Fruit fly (Drosophila melanogaster) whole organism, embryonic: ENCODE data around the gene Chrac-14.

ENCODE experiments used
- CG11093 ChIP-seq: fragments of 200-800 bp; sonication (Bioruptor generic); IDR thresholded peaks from 3 replicates; pipeline ENCODE4 v1.3.6; 2022; ENCODE audit warnings: missing biosample characterization, missing genetic modification characterization
- CG11398 ChIP-seq: fragments of 200-800 bp; sonication (Bioruptor generic); optimal IDR thresholded peaks from 2 replicates; lab custom pipeline; 2016; ENCODE audit warnings: missing biosample characterization, missing genetic modification characterization
- CG11695 ChIP-seq: fragments of 200-800 bp; sonication (Bioruptor generic); IDR thresholded peaks from 3 replicates; pipeline ENCODE4 v1.3.6; 2022; ENCODE audit warnings: missing biosample characterization, missing genetic modification characterization
- CG12659 ChIP-seq: fragments of 200-800 bp; sonication (Bioruptor generic); optimal IDR thresholded peaks from 3 replicates; lab custom pipeline; 2017; ENCODE audit warnings: mild to moderate bottlenecking, missing biosample characterization, missing genetic modification reagents, missing genetic modification characterization
- CG14667 ChIP-seq: fragments of 200-800 bp; sonication (Bioruptor generic); IDR thresholded peaks from 2 replicates; pipeline ENCODE4 v1.3.6; 2022; ENCODE audit warnings: missing biosample characterization, missing genetic modification characterization
- CG1602 ChIP-seq: fragments of 200-800 bp; sonication (Bioruptor generic); optimal IDR thresholded peaks from 3 replicates; lab custom pipeline; 2016; ENCODE audit warnings: missing biosample characterization, missing genetic modification characterization
- CG16863 ChIP-seq: fragments of 200-800 bp; sonication (Bioruptor generic); optimal IDR thresholded peaks from 3 replicates; lab custom pipeline; 2016; ENCODE audit warnings: missing biosample characterization, missing genetic modification characterization
- CG18764 ChIP-seq: fragments of 200-800 bp; sonication (Bioruptor generic); optimal IDR thresholded peaks from 3 replicates; lab custom pipeline; 2016; ENCODE audit warnings: missing biosample characterization, missing genetic modification characterization
- CG30020 ChIP-seq: fragments of 200-800 bp; optimal IDR thresholded peaks from 2 replicates; lab custom pipeline; 2019; ENCODE audit warnings: missing biosample characterization, mild to moderate bottlenecking, missing genetic modification characterization, moderate library complexity
- CG3065 ChIP-seq: fragments of 200-800 bp; sonication (Bioruptor generic); optimal IDR thresholded peaks from 2 replicates; lab custom pipeline; 2016; ENCODE audit warnings: missing biosample characterization, missing genetic modification characterization
- CG31365 ChIP-seq: fragments of 200-800 bp; sonication (Bioruptor generic); optimal IDR thresholded peaks from 2 replicates; lab custom pipeline; 2018; ENCODE audit warnings: missing biosample characterization, mild to moderate bottlenecking, missing genetic modification characterization
- CG32767 ChIP-seq: fragments of 200-800 bp; sonication (Bioruptor generic); IDR thresholded peaks from 2 replicates; pipeline ENCODE4 v1.3.6; 2022; ENCODE audit warnings: missing biosample characterization, missing genetic modification characterization
- CG34376 ChIP-seq: fragments of 200-800 bp; sonication (Bioruptor generic); optimal IDR thresholded peaks from 2 replicates; lab custom pipeline; 2018; ENCODE audit warnings: missing biosample characterization, mild to moderate bottlenecking, missing genetic modification characterization
- CG3838 ChIP-seq: fragments of 200-800 bp; sonication (Bioruptor generic); optimal IDR thresholded peaks from 3 replicates; lab custom pipeline; 2016; ENCODE audit warnings: missing biosample characterization, missing genetic modification characterization
- CG4424 ChIP-seq: fragments of 200-800 bp; sonication (Bioruptor generic); optimal IDR thresholded peaks from 3 replicates; lab custom pipeline; 2016; ENCODE audit warnings: missing biosample characterization, missing genetic modification characterization
- CG6254 ChIP-seq: fragments of 200-800 bp; sonication (Bioruptor generic); optimal IDR thresholded peaks from 3 replicates; lab custom pipeline; 2017; ENCODE audit warnings: mild to moderate bottlenecking, missing biosample characterization, missing genetic modification reagents, missing genetic modification characterization
- CkIIα-i1 ChIP-seq: fragments of 200-800 bp; sonication (Bioruptor generic); IDR thresholded peaks from 2 replicates; pipeline ENCODE4 v1.3.6; 2022; ENCODE audit warnings: missing biosample characterization, missing genetic modification characterization
- D19A ChIP-seq: fragments of 200-800 bp; optimal IDR thresholded peaks from 3 replicates; lab custom pipeline; 2019; ENCODE audit warnings: missing biosample characterization, mild to moderate bottlenecking, missing genetic modification characterization, moderate library complexity
- Drgx ChIP-seq: fragments of 200-800 bp; sonication (Bioruptor generic); IDR thresholded peaks from 2 replicates; pipeline ENCODE4 v1.3.6; 2022; ENCODE audit warnings: missing biosample characterization, missing genetic modification characterization
- Eip74EF ChIP-seq, 2 experiments: fragments of 200-800 bp in 1 of 2; fragments of >200 bp in 1 of 2; sonication (Bioruptor generic) in 1 of 2; optimal IDR thresholded peaks; 2 replicates each; lab custom pipeline; 2017 to 2019; ENCODE audit warnings: missing biosample characterization in 2 of 2, missing genetic modification characterization in 2 of 2, mild to moderate bottlenecking in 1 of 2, moderate library complexity in 1 of 2
- HLH4C ChIP-seq: fragments of 200-800 bp; sonication (Bioruptor generic); IDR thresholded peaks from 3 replicates; pipeline ENCODE4 v1.3.6; 2022; ENCODE audit warnings: missing biosample characterization, missing genetic modification characterization; ENCODE audit not compliant: partially characterized antibody
- Hr78 ChIP-seq, 2 experiments: fragments of 200-800 bp in 1 of 2; fragments of >200 bp in 1 of 2; sonication (Bioruptor generic) in 1 of 2; optimal IDR thresholded peaks; 2 replicates each; lab custom pipeline; 2017 to 2019; ENCODE audit warnings: missing biosample characterization in 2 of 2, missing genetic modification characterization in 2 of 2, mild to moderate bottlenecking in 1 of 2, moderate library complexity in 1 of 2
- Nf-YA ChIP-seq: fragments of 200-800 bp; sonication (Bioruptor generic); IDR thresholded peaks from 2 replicates; pipeline ENCODE4 v1.3.6; 2022; ENCODE audit warnings: missing biosample characterization, missing genetic modification characterization
- Nf-YC ChIP-seq: fragments of 200-800 bp; optimal IDR thresholded peaks from 3 replicates; lab custom pipeline; 2019; ENCODE audit warnings: missing biosample characterization, mild to moderate bottlenecking, missing genetic modification characterization, moderate library complexity
- Opbp ChIP-seq: fragments of 200-800 bp; sonication (Bioruptor generic); IDR thresholded peaks from 3 replicates; pipeline ENCODE4 v1.3.6; 2022; ENCODE audit warnings: missing biosample characterization, missing genetic modification characterization; ENCODE audit not compliant: partially characterized antibody
- Ptx1 ChIP-seq: fragments of 200-800 bp; sonication (Bioruptor generic); IDR thresholded peaks from 2 replicates; pipeline ENCODE4 v1.3.6; 2022; ENCODE audit warnings: missing biosample characterization, missing genetic modification characterization
- Rx ChIP-seq: fragments of 200-800 bp; sonication (Bioruptor generic); IDR thresholded peaks from 2 replicates; pipeline ENCODE4 v1.3.6; 2022; ENCODE audit warnings: missing biosample characterization, missing genetic modification characterization
- Sin3A ChIP-seq: fragments of >200 bp; optimal IDR thresholded peaks from 2 replicates; lab custom pipeline; 2018
- Sry-δ ChIP-seq: fragments of 200-800 bp; sonication (Bioruptor generic); optimal IDR thresholded peaks from 2 replicates; lab custom pipeline; 2016; ENCODE audit warnings: missing biosample characterization, missing genetic modification characterization
- Taf1 ChIP-seq: fragments of 200-800 bp; sonication (Bioruptor generic); IDR thresholded peaks from 2 replicates; pipeline ENCODE4 v1.3.6; 2022; ENCODE audit warnings: missing biosample characterization, missing genetic modification characterization
- Trl ChIP-seq, 3 experiments: fragments of >200 bp in 2 of 3; fragments of 200-800 bp in 1 of 3; sonication (Bioruptor generic) in 1 of 3; optimal IDR thresholded peaks; 2 replicates in 1 of 3; 3 replicates in 2 of 3; lab custom pipeline; 2016 to 2017; ENCODE audit warnings: missing biosample characterization in 1 of 3, missing genetic modification characterization in 1 of 3
- Usf ChIP-seq: fragments of 200-800 bp; sonication (Bioruptor generic); optimal IDR thresholded peaks from 2 replicates; lab custom pipeline; 2017; ENCODE audit warnings: missing genotype, missing biosample characterization, missing genetic modification characterization
- btn ChIP-seq: fragments of 200-800 bp; sonication (Bioruptor generic); optimal IDR thresholded peaks from 2 replicates; lab custom pipeline; 2016; ENCODE audit warnings: missing biosample characterization, missing genetic modification characterization
- crc ChIP-seq: fragments of 200-800 bp; sonication (Bioruptor generic); optimal IDR thresholded peaks from 2 replicates; lab custom pipeline; 2016; ENCODE audit warnings: missing biosample characterization, missing genetic modification characterization
- dan ChIP-seq: fragments of 200-800 bp; sonication (Bioruptor generic); IDR thresholded peaks from 2 replicates; pipeline ENCODE4 v1.3.6; 2022; ENCODE audit warnings: missing biosample characterization, missing genetic modification characterization
- dpn ChIP-seq, 2 experiments: fragments of 200-800 bp; sonication (Bioruptor generic); optimal IDR thresholded peaks; 3 replicates each; lab custom pipeline; 2016; ENCODE audit warnings: missing biosample characterization in 2 of 2, missing genetic modification characterization in 2 of 2
- ems ChIP-seq: fragments of 200-800 bp; sonication (Bioruptor generic); optimal IDR thresholded peaks from 3 replicates; lab custom pipeline; 2016; ENCODE audit warnings: missing biosample characterization, missing genetic modification characterization
- eve ChIP-seq, 2 experiments: fragments of >200 bp; optimal IDR thresholded peaks; 2 replicates each; lab custom pipeline; 2017; ENCODE audit warnings: missing biosample characterization in 2 of 2, missing genetic modification characterization in 2 of 2
- eyg ChIP-seq: fragments of 200-800 bp; sonication (Bioruptor generic); optimal IDR thresholded peaks from 3 replicates; lab custom pipeline; 2016; ENCODE audit warnings: missing biosample characterization, missing genetic modification characterization
- fru ChIP-seq: fragments of >200 bp; optimal IDR thresholded peaks from 2 replicates; lab custom pipeline; 2017
- luna ChIP-seq: fragments of 200-800 bp; sonication (Bioruptor generic); optimal IDR thresholded peaks from 2 replicates; lab custom pipeline; 2016; ENCODE audit warnings: missing biosample characterization, missing genetic modification characterization
- maf-S ChIP-seq: fragments of 200-800 bp; sonication (Bioruptor generic); optimal IDR thresholded peaks from 2 replicates; lab custom pipeline; 2016; ENCODE audit warnings: missing biosample characterization, missing genetic modification characterization
- nom ChIP-seq: fragments of 200-800 bp; sonication (Bioruptor generic); optimal IDR thresholded peaks from 2 replicates; lab custom pipeline; 2017; ENCODE audit warnings: missing biosample characterization, missing genetic modification characterization, mild to moderate bottlenecking, moderate library complexity, missing genetic modification reagents
- odd ChIP-seq: fragments of 200-800 bp; sonication (Bioruptor generic); optimal IDR thresholded peaks from 2 replicates; lab custom pipeline; 2017; ENCODE audit warnings: missing biosample characterization, mild to moderate bottlenecking, missing genetic modification characterization
- sens-2 ChIP-seq: fragments of 200-800 bp; sonication (Bioruptor generic); IDR thresholded peaks from 2 replicates; pipeline ENCODE4 v1.3.6; 2022; ENCODE audit warnings: missing biosample characterization, missing genetic modification characterization
- stc ChIP-seq: fragments of 200-800 bp; sonication (Bioruptor generic); IDR thresholded peaks from 2 replicates; pipeline ENCODE4 v1.3.6; 2022; ENCODE audit warnings: missing biosample characterization, missing genetic modification characterization
- stwl ChIP-seq: fragments of 200-800 bp; sonication (Bioruptor generic); optimal IDR thresholded peaks from 3 replicates; lab custom pipeline; 2018; ENCODE audit warnings: missing biosample characterization, mild to moderate bottlenecking, missing genetic modification characterization, moderate library complexity
- ttk ChIP-seq: fragments of 200-800 bp; sonication (Bioruptor generic); IDR thresholded peaks from 2 replicates; pipeline ENCODE4 v2.1.2; 2022; ENCODE audit warnings: missing biosample characterization, missing genetic modification characterization
- vnd ChIP-seq: fragments of 200-800 bp; sonication (Bioruptor generic); IDR thresholded peaks from 3 replicates; pipeline ENCODE4 v1.3.6; 2022; ENCODE audit warnings: missing biosample characterization, missing genetic modification characterization; ENCODE audit not compliant: partially characterized antibody
- z ChIP-seq: fragments of 200-800 bp; sonication (Bioruptor generic); IDR thresholded peaks from 3 replicates; pipeline ENCODE4 v1.3.6; 2022; ENCODE audit warnings: missing biosample characterization, missing genetic modification characterization
- zf30C ChIP-seq: fragments of 200-800 bp; sonication (Bioruptor generic); optimal IDR thresholded peaks from 3 replicates; lab custom pipeline; 2018; ENCODE audit warnings: missing biosample characterization, mild to moderate bottlenecking, missing genetic modification characterization

The Chrac-14 gene

dm6 chr2L:8464107-8464582, 26.9 kb downstream of the Chrac-14 start, which contains the start of gene prg (continued):
- TF ChIP-seq Eip74EF (GFP tag; optimal IDR thresholded peaks at IDR 0.05; lab: Kevin White, UChicago) (peak in 1 of 2 experiments; percentile 73), Ptx1 (peak; percentile 63), stwl (peak; percentile 76), CG11695 (GFP tag; lab: Robert Waterston, UW) (peak; percentile 53; the same call in 2 of the 3 replicates), CG16863 (GFP tag; lab: Kevin White, UChicago) (peak; percentile 67), Trl (optimal IDR thresholded peaks at IDR 0.05; lab: Kevin White, UChicago) (no peak), Trl (GFP tag; optimal IDR thresholded peaks at IDR 0.05; lab: Kevin White, UChicago) (peak; percentile 74), dpn (GFP tag; optimal IDR thresholded peaks at IDR 0.05; lab: Kevin White, UChicago) (peak; percentile 33 to 70), CG12659 (GFP tag; lab: Kevin White, UChicago) (peak; percentile 70), D19A (tag; lab: Kevin White, UChicago) (peak; percentile 67), dan (GFP tag; lab: Robert Waterston, UW) (no peak), luna (peak; percentile 49), ttk (GFP tag; lab: Robert Waterston, UW) (peak; percentile 25; the same call in 1 of the 2 replicates), sens-2 (GFP tag; lab: Robert Waterston, UW) (no peak), btn (GFP tag; lab: Kevin White, UChicago) (no peak), Opbp (GFP tag; lab: Robert Waterston, UW) (peak; percentile 96), eve (GFP tag; optimal IDR thresholded peaks at IDR 0.05; lab: Kevin White, UChicago) (no peak), Hr78 (GFP tag; optimal IDR thresholded peaks at IDR 0.05; lab: Kevin White, UChicago) (peak in 1 of 2 experiments; percentile 34), CG11093 (GFP tag; lab: Robert Waterston, UW) (no peak), fru (lab: Kevin White, UChicago) (no peak), HLH4C (GFP tag; lab: Robert Waterston, UW) (peak; percentile 97), CG30020 (tag; lab: Kevin White, UChicago) (peak; percentile 47), Rx (GFP tag; lab: Robert Waterston, UW) (no peak), vnd (GFP tag; lab: Robert Waterston, UW) (peak; percentile 90), CG1602 (GFP tag; lab: Kevin White, UChicago) (peak; percentile 49), CkIIα-i1 (GFP tag; lab: Robert Waterston, UW) (no peak), stc (GFP tag; lab: Robert Waterston, UW) (peak; percentile 56), Sry-δ (GFP tag; lab: Kevin White, UChicago) (peak; percentile 77), CG4424 (peak; percentile 13), Drgx (GFP tag; lab: Robert Waterston, UW) (no peak), odd (GFP tag; lab: Kevin White, UChicago) (peak; percentile 68), CG32767 (GFP tag; lab: Robert Waterston, UW) (peak; percentile 41; the same call in 1 of the 2 replicates), CG3838 (GFP tag; lab: Kevin White, UChicago) (peak; percentile 47), Nf-YA (no peak), eyg (GFP tag; lab: Kevin White, UChicago) (peak; percentile 52), maf-S (GFP tag; lab: Kevin White, UChicago) (peak; percentile 51), Sin3A (lab: Kevin White, UChicago) (no peak), z (GFP tag; lab: Robert Waterston, UW) (no peak), CG34376 (GFP tag; lab: Kevin White, UChicago) (peak; percentile 61), CG11398 (GFP tag; lab: Kevin White, UChicago) (peak; percentile 3), Nf-YC (tag; lab: Kevin White, UChicago) (peak; percentile 70), CG18764 (GFP tag; lab: Kevin White, UChicago) (peak; percentile 16), zf30C (GFP tag; lab: Kevin White, UChicago) (no peak), CG6254 (GFP tag; lab: Kevin White, UChicago) (no peak), CG14667 (GFP tag; lab: Robert Waterston, UW) (no peak), nom (GFP tag; lab: Kevin White, UChicago) (no peak), CG3065 (GFP tag; lab: Kevin White, UChicago) (no peak), Taf1 (GFP tag; lab: Robert Waterston, UW) (peak; percentile 52), crc (peak; percentile 36), Usf (no peak), CG31365 (tag; lab: Kevin White, UChicago) (no peak), ems (GFP tag; lab: Kevin White, UChicago) (peak; percentile 78)
